Fruit fly (Drosophila melanogaster) whole organism, embryonic: ENCODE results near the gene CG4041.
A peak's percentile ranks its signal among the peaks of the same experiment; 100 is the strongest.

Experiments used
- Atf3 ChIP-seq: fragments of 200-800 bp; sonication (Bioruptor generic); optimal IDR thresholded peaks from 3 replicates; lab custom pipeline; 2016; ENCODE audit warnings: missing biosample characterization, missing genetic modification characterization
- CG10274 ChIP-seq: fragments of 200-800 bp; sonication (Bioruptor generic); optimal IDR thresholded peaks from 3 replicates; lab custom pipeline; 2017; ENCODE audit warnings: missing biosample characterization, mild to moderate bottlenecking, missing genetic modification characterization
- CG10462 ChIP-seq: fragments of 200-800 bp; sonication (Bioruptor generic); optimal IDR thresholded peaks from 2 replicates; lab custom pipeline; 2016; ENCODE audit warnings: missing biosample characterization, missing genetic modification characterization
- CG10979 ChIP-seq: fragments of 200-800 bp; sonication (Bioruptor generic); optimal IDR thresholded peaks from 2 replicates; lab custom pipeline; 2018; ENCODE audit warnings: missing biosample characterization, mild to moderate bottlenecking, missing genetic modification characterization, moderate library complexity
- CG11504 ChIP-seq: fragments of 200-800 bp; sonication (Bioruptor generic); optimal IDR thresholded peaks from 3 replicates; lab custom pipeline; 2019; ENCODE audit warnings: missing biosample characterization, mild to moderate bottlenecking, missing genetic modification characterization, moderate library complexity
- CG11560 ChIP-seq: fragments of 200-800 bp; sonication (Bioruptor generic); IDR thresholded peaks from 3 replicates; pipeline ENCODE4 v1.3.6; 2022; ENCODE audit warnings: missing biosample characterization, missing genetic modification characterization
- CG1233 ChIP-seq: fragments of 200-800 bp; sonication (Bioruptor generic); optimal IDR thresholded peaks from 4 replicates; lab custom pipeline; 2018; ENCODE audit warnings: missing biosample characterization, mild to moderate bottlenecking, missing genetic modification characterization
- CG12391 ChIP-seq: fragments of 200-800 bp; sonication (Bioruptor generic); optimal IDR thresholded peaks from 3 replicates; lab custom pipeline; 2018; ENCODE audit warnings: missing biosample characterization, mild to moderate bottlenecking, missing genetic modification characterization, moderate library complexity
- CG12769 ChIP-seq: fragments of 200-800 bp; sonication (Bioruptor generic); optimal IDR thresholded peaks from 2 replicates; lab custom pipeline; 2019; ENCODE audit warnings: missing biosample characterization, mild to moderate bottlenecking, missing genetic modification characterization, moderate library complexity
- CG13775 ChIP-seq: fragments of 200-800 bp; sonication (Bioruptor generic); optimal IDR thresholded peaks from 3 replicates; lab custom pipeline; 2017; ENCODE audit warnings: missing biosample characterization, mild to moderate bottlenecking, missing genetic modification characterization
- CG1529 ChIP-seq: fragments of 200-800 bp; sonication (Bioruptor generic); optimal IDR thresholded peaks from 3 replicates; lab custom pipeline; 2018; ENCODE audit warnings: missing biosample characterization, missing genetic modification characterization
- CG15696 ChIP-seq: fragments of 200-800 bp; sonication (Bioruptor generic); optimal IDR thresholded peaks from 2 replicates; lab custom pipeline; 2019; ENCODE audit warnings: missing biosample characterization, mild to moderate bottlenecking, missing genetic modification characterization, moderate library complexity
- CG16815 ChIP-seq: fragments of 200-800 bp; sonication (Bioruptor generic); optimal IDR thresholded peaks from 3 replicates; lab custom pipeline; 2017; ENCODE audit warnings: missing biosample characterization, mild to moderate bottlenecking, missing genetic modification characterization
- CG17361 ChIP-seq: fragments of 200-800 bp; sonication (Bioruptor generic); IDR thresholded peaks from 3 replicates; pipeline ENCODE4 v1.3.6; 2022; ENCODE audit warnings: missing biosample characterization, missing genetic modification characterization
- CG17385 ChIP-seq: fragments of 200-800 bp; sonication (Bioruptor generic); optimal IDR thresholded peaks from 3 replicates; lab custom pipeline; 2018; ENCODE audit warnings: missing biosample characterization, mild to moderate bottlenecking, missing genetic modification characterization
- CG2202 ChIP-seq: fragments of 200-800 bp; sonication (Bioruptor generic); optimal IDR thresholded peaks from 2 replicates; lab custom pipeline; 2018; ENCODE audit warnings: missing biosample characterization, mild to moderate bottlenecking, missing genetic modification characterization
- CG6765 ChIP-seq: fragments of 200-800 bp; sonication (Bioruptor generic); optimal IDR thresholded peaks from 3 replicates; lab custom pipeline; 2017; ENCODE audit warnings: missing biosample characterization, mild to moderate bottlenecking, missing genetic modification characterization
- CG7372 ChIP-seq: fragments of 200-800 bp; sonication (Bioruptor generic); IDR thresholded peaks from 2 replicates; pipeline ENCODE4 v1.3.6; 2022; ENCODE audit warnings: missing biosample characterization, missing genetic modification characterization
- CG8388 ChIP-seq: fragments of 200-800 bp; sonication (Bioruptor generic); optimal IDR thresholded peaks from 2 replicates; lab custom pipeline; 2019; ENCODE audit warnings: missing biosample characterization, mild to moderate bottlenecking, missing genetic modification characterization, moderate library complexity
- CG8765 ChIP-seq: fragments of 200-800 bp; sonication (Bioruptor generic); IDR thresholded peaks from 2 replicates; pipeline ENCODE4 v1.3.6; 2022; ENCODE audit warnings: missing biosample characterization, missing genetic modification characterization
- CG9437 ChIP-seq: fragments of 200-800 bp; sonication (Bioruptor generic); optimal IDR thresholded peaks from 2 replicates; lab custom pipeline; 2018; ENCODE audit warnings: missing biosample characterization, mild to moderate bottlenecking, missing genetic modification characterization
- CG9797 ChIP-seq: fragments of 200-800 bp; sonication (Bioruptor generic); optimal IDR thresholded peaks from 3 replicates; lab custom pipeline; 2018; ENCODE audit warnings: missing biosample characterization, mild to moderate bottlenecking, missing genetic modification characterization
- CTCF ChIP-seq: fragments of 200-800 bp; sonication (Bioruptor generic); optimal IDR thresholded peaks from 2 replicates; lab custom pipeline; 2017; ENCODE audit warnings: missing biosample characterization, mild to moderate bottlenecking, missing genetic modification characterization, moderate library complexity
- CoRest ChIP-seq: fragments of 200-800 bp; sonication (Bioruptor generic); optimal IDR thresholded peaks from 3 replicates; lab custom pipeline; 2018; ENCODE audit warnings: missing biosample characterization, mild to moderate bottlenecking, missing genetic modification characterization, moderate library complexity
- D19A ChIP-seq: fragments of 200-800 bp; optimal IDR thresholded peaks from 3 replicates; lab custom pipeline; 2019; ENCODE audit warnings: missing biosample characterization, mild to moderate bottlenecking, missing genetic modification characterization, moderate library complexity
- Dll ChIP-seq: fragments of 200-800 bp; sonication (Bioruptor generic); IDR thresholded peaks from 4 replicates; pipeline ENCODE4 v1.3.6; 2022; ENCODE audit warnings: missing biosample characterization, missing genetic modification characterization; ENCODE audit not compliant: partially characterized antibody
- E2f1 ChIP-seq: fragments of 200-800 bp; sonication (Bioruptor generic); IDR thresholded peaks from 2 replicates; pipeline ENCODE4 v1.3.6; 2022; ENCODE audit warnings: missing biosample characterization, missing genetic modification characterization
- Fer1 ChIP-seq: fragments of 200-800 bp; sonication (Bioruptor generic); optimal IDR thresholded peaks from 2 replicates; lab custom pipeline; 2017; ENCODE audit warnings: missing biosample characterization, mild to moderate bottlenecking, missing genetic modification characterization
- HLHmδ ChIP-seq: fragments of 200-800 bp; sonication (Bioruptor generic); optimal IDR thresholded peaks from 2 replicates; lab custom pipeline; 2018; ENCODE audit warnings: missing biosample characterization, mild to moderate bottlenecking, missing genetic modification characterization, moderate library complexity
- Rx ChIP-seq: fragments of 200-800 bp; sonication (Bioruptor generic); IDR thresholded peaks from 2 replicates; pipeline ENCODE4 v1.3.6; 2022; ENCODE audit warnings: missing biosample characterization, missing genetic modification characterization
- ac ChIP-seq: fragments of 200-800 bp; sonication (Bioruptor generic); optimal IDR thresholded peaks from 3 replicates; lab custom pipeline; 2017; ENCODE audit warnings: missing biosample characterization, mild to moderate bottlenecking, missing genetic modification characterization
- aop ChIP-seq: fragments of 200-800 bp; sonication (Bioruptor generic); IDR thresholded peaks from 2 replicates; pipeline ENCODE4 v1.3.6; 2022; ENCODE audit warnings: missing biosample characterization, missing genetic modification characterization
- bcd ChIP-seq: fragments of 200-800 bp; sonication (Bioruptor generic); optimal IDR thresholded peaks from 2 replicates; lab custom pipeline; 2017; ENCODE audit warnings: missing biosample characterization, mild to moderate bottlenecking, missing genetic modification characterization
- btn ChIP-seq: fragments of 200-800 bp; sonication (Bioruptor generic); optimal IDR thresholded peaks from 2 replicates; lab custom pipeline; 2016; ENCODE audit warnings: missing biosample characterization, missing genetic modification characterization
- cad ChIP-seq: fragments of >200 bp; optimal IDR thresholded peaks from 2 replicates; lab custom pipeline; 2017; ENCODE audit warnings: missing biosample characterization, missing genetic modification characterization
- cwo ChIP-seq: fragments of 200-800 bp; sonication (Bioruptor generic); optimal IDR thresholded peaks from 3 replicates; lab custom pipeline; 2017; ENCODE audit warnings: missing biosample characterization, missing genetic modification characterization, mild to moderate bottlenecking, moderate library complexity, missing genetic modification reagents
- en ChIP-seq: fragments of 200-800 bp; sonication (Bioruptor generic); optimal IDR thresholded peaks from 2 replicates; lab custom pipeline; 2016; ENCODE audit warnings: missing biosample characterization, missing genetic modification characterization
- exex ChIP-seq: fragments of 200-800 bp; sonication (Bioruptor generic); optimal IDR thresholded peaks from 4 replicates; lab custom pipeline; 2018; ENCODE audit warnings: missing biosample characterization, mild to moderate bottlenecking, missing genetic modification characterization, moderate library complexity
- grn ChIP-seq: fragments of 200-800 bp; sonication (Bioruptor generic); optimal IDR thresholded peaks from 3 replicates; lab custom pipeline; 2017; ENCODE audit warnings: missing biosample characterization, missing genetic modification characterization
- ham ChIP-seq: fragments of 200-800 bp; sonication (Bioruptor generic); IDR thresholded peaks from 2 replicates; pipeline ENCODE4 v1.3.6; 2022; ENCODE audit warnings: missing biosample characterization, missing genetic modification characterization
- lilli ChIP-seq: fragments of 200-800 bp; sonication (Bioruptor generic); optimal IDR thresholded peaks from 3 replicates; lab custom pipeline; 2016; ENCODE audit warnings: missing biosample characterization, missing genetic modification characterization
- lola ChIP-seq, 3 experiments: fragments of >200 bp in 2 of 3; fragments of 200-800 bp in 1 of 3; sonication (Bioruptor generic) in 1 of 3; optimal IDR thresholded peaks; 2 replicates each; lab custom pipeline; 2017 to 2019; ENCODE audit warnings: missing biosample characterization in 3 of 3, missing genetic modification characterization in 3 of 3, mild to moderate bottlenecking in 1 of 3, moderate library complexity in 1 of 3
- luna ChIP-seq: fragments of 200-800 bp; sonication (Bioruptor generic); optimal IDR thresholded peaks from 2 replicates; lab custom pipeline; 2016; ENCODE audit warnings: missing biosample characterization, missing genetic modification characterization
- pb ChIP-seq: fragments of 200-800 bp; sonication (Bioruptor generic); optimal IDR thresholded peaks from 3 replicates; lab custom pipeline; 2016; ENCODE audit warnings: missing biosample characterization, missing genetic modification characterization
- phol ChIP-seq: fragments of 200-800 bp; sonication (Bioruptor generic); optimal IDR thresholded peaks from 3 replicates; lab custom pipeline; 2018; ENCODE audit warnings: missing biosample characterization, mild to moderate bottlenecking, missing genetic modification characterization, moderate library complexity
- sc ChIP-seq, 3 experiments: fragments of >200 bp in 2 of 3; fragments of 200-800 bp in 1 of 3; sonication (Bioruptor generic) in 1 of 3; optimal IDR thresholded peaks; 2 replicates in 2 of 3; 3 replicates in 1 of 3; lab custom pipeline; 2017; ENCODE audit warnings: mild to moderate bottlenecking in 1 of 3, missing biosample characterization in 1 of 3, missing genetic modification characterization in 1 of 3, missing genetic modification reagents in 1 of 3
- shn ChIP-seq: fragments of 200-800 bp; sonication (Bioruptor generic); optimal IDR thresholded peaks from 3 replicates; lab custom pipeline; 2016; ENCODE audit warnings: missing biosample characterization, missing genetic modification characterization
- ssp ChIP-seq: fragments of 200-800 bp; sonication (Bioruptor generic); IDR thresholded peaks from 2 replicates; pipeline ENCODE4 v1.3.6; 2022; ENCODE audit warnings: missing biosample characterization, missing genetic modification characterization
- stc ChIP-seq: fragments of 200-800 bp; sonication (Bioruptor generic); IDR thresholded peaks from 2 replicates; pipeline ENCODE4 v1.3.6; 2022; ENCODE audit warnings: missing biosample characterization, missing genetic modification characterization
- zfh1 ChIP-seq: fragments of 200-800 bp; sonication (Bioruptor generic); IDR thresholded peaks from 3 replicates; pipeline ENCODE4 v1.3.6; 2022; ENCODE audit warnings: missing biosample characterization, missing genetic modification characterization

Gene CG4041

dm6 chrX:4939788-4940441 lies 21.7 kb upstream of the CG4041 start (continued):
- peak; percentile 77 for TF ChIP-seq cwo (GFP tag; lab: Kevin White, UChicago)
- no peak; the same call in 2 of the 3 replicates for TF ChIP-seq CG11560 (tag; lab: Robert Waterston, UW)
- peak; percentile 99 for TF ChIP-seq zfh1 (GFP tag; lab: Robert Waterston, UW)
- peak; percentile 92 for TF ChIP-seq btn
- peak; percentile 91 for TF ChIP-seq CG7372
- no peak for TF ChIP-seq cad (GFP tag; lab: Kevin White, UChicago)
- no peak for TF ChIP-seq sc (optimal IDR thresholded peaks at IDR 0.05; lab: Kevin White, UChicago)
- TF ChIP-seq sc (GFP tag; optimal IDR thresholded peaks at IDR 0.05; lab: Kevin White, UChicago) = peak; percentile 93
- TF ChIP-seq CG10462 (GFP tag; lab: Kevin White, UChicago) = peak; percentile 93
- TF ChIP-seq Fer1 (GFP tag; lab: Kevin White, UChicago) = peak; percentile 89
- TF ChIP-seq luna (GFP tag; lab: Kevin White, UChicago) = peak; percentile 38
- peak; percentile 82 for TF ChIP-seq CG10274 (GFP tag; lab: Kevin White, UChicago)
- TF ChIP-seq CG9797 (GFP tag; lab: Kevin White, UChicago) = peak; percentile 32
- peak; percentile 95 for TF ChIP-seq E2f1
- TF ChIP-seq CG12391 (tag; lab: Kevin White, UChicago) = peak; percentile 94
- TF ChIP-seq pb (GFP tag; lab: Kevin White, UChicago) = peak; percentile 90
- peak; percentile 98 for TF ChIP-seq CG15696 (tag; lab: Kevin White, UChicago)
- peak; percentile 50 for TF ChIP-seq exex (tag; lab: Kevin White, UChicago)
- TF ChIP-seq stc (GFP tag; lab: Robert Waterston, UW) = peak; percentile 96
- TF ChIP-seq CG12769 = peak; percentile 96
- peak; percentile 90 for TF ChIP-seq CG13775 (GFP tag; lab: Kevin White, UChicago)
- no peak for TF ChIP-seq Dll (GFP tag; lab: Robert Waterston, UW)
- TF ChIP-seq CG2202 (tag; lab: Kevin White, UChicago) = peak; percentile 88
- peak; percentile 94 for TF ChIP-seq CG17361 (GFP tag; lab: Robert Waterston, UW)
- TF ChIP-seq D19A (tag; lab: Kevin White, UChicago) = peak; percentile 90
- TF ChIP-seq CG6765 (GFP tag; lab: Kevin White, UChicago) = peak; percentile 59
- peak; percentile 88 for TF ChIP-seq ssp (GFP tag; lab: Robert Waterston, UW)
- peak; percentile 93 for TF ChIP-seq bcd
- peak; percentile 51 for TF ChIP-seq grn (GFP tag; lab: Kevin White, UChicago)
- peak; percentile 92 for TF ChIP-seq CG8388
- peak; percentile 90 for TF ChIP-seq CG17385
- peak; percentile 97 for TF ChIP-seq Rx (GFP tag; lab: Robert Waterston, UW)
- peak; percentile 87 for TF ChIP-seq shn (GFP tag; lab: Kevin White, UChicago)
- TF ChIP-seq CTCF (GFP tag; lab: Kevin White, UChicago) = peak; percentile 65
- TF ChIP-seq CG8765 = peak; percentile 96
- peak; percentile 81 for TF ChIP-seq CG9437 (GFP tag; lab: Kevin White, UChicago)
- TF ChIP-seq en (GFP tag; lab: Kevin White, UChicago) = peak; percentile 86
- peak; percentile 95 for TF ChIP-seq CoRest (tag; lab: Kevin White, UChicago)
- peak; percentile 95 for TF ChIP-seq CG11504 (tag; lab: Kevin White, UChicago)
- peak; percentile 95 for TF ChIP-seq CG10979 (tag; lab: Kevin White, UChicago)
- peak; percentile 95 for TF ChIP-seq CG1233 (GFP tag; lab: Kevin White, UChicago)
- TF ChIP-seq ham (GFP tag; lab: Robert Waterston, UW) = no peak
- peak; percentile 95 for TF ChIP-seq CG16815 (GFP tag; lab: Kevin White, UChicago)
- TF ChIP-seq lilli = peak; percentile 92
- TF ChIP-seq Atf3 (GFP tag; lab: Kevin White, UChicago) = peak; percentile 93
- TF ChIP-seq phol (tag; lab: Kevin White, UChicago) = peak; percentile 95
- TF ChIP-seq CG1529 = peak; percentile 96
- TF ChIP-seq lola (GFP tag; optimal IDR thresholded peaks at IDR 0.05; lab: Kevin White, UChicago) = peak in 1 of 3 experiments; percentile 95
- peak; percentile 94 for TF ChIP-seq ac
- TF ChIP-seq HLHmδ = peak; percentile 31
- TF ChIP-seq aop (GFP tag; lab: Robert Waterston, UW) = peak; percentile 94
